Worm (Caenorhabditis elegans) whole organism, young adult: ENCODE measurements around the gene ZK550.6.

Experiments used
- B0261.1 ChIP-seq: sonication (generic microtip); optimal IDR thresholded peaks from 2 replicates; lab custom pipeline; 2016; ENCODE audit warnings: mild to moderate bottlenecking, missing genetic modification characterization, moderate library complexity, missing compliant biosample characterization
- B0336.3 ChIP-seq: fragments of 200-800 bp; sonication (Bioruptor generic); IDR thresholded peaks from 2 replicates; pipeline ENCODE4 v1.3.6; 2022; ENCODE audit warnings: missing genetic modification characterization, missing compliant biosample characterization
- C06A6.2 ChIP-seq: fragments of 200-800 bp; sonication (Bioruptor generic); conservative IDR thresholded peaks from 2 replicates; pipeline ENCODE4 v1.3.6; 2022; ENCODE audit warnings: missing genetic modification characterization, missing compliant biosample characterization
- F33H1.4 ChIP-seq: fragments of 200-800 bp; sonication (Bioruptor generic); IDR thresholded peaks from 2 replicates; pipeline ENCODE4 v1.3.6; 2022; ENCODE audit warnings: missing genetic modification reagents, missing genetic modification characterization, missing compliant biosample characterization
- F49E8.2 ChIP-seq: sonication (generic microtip); optimal IDR thresholded peaks from 3 replicates; lab custom pipeline; 2017; ENCODE audit warnings: missing genetic modification characterization, mild to moderate bottlenecking, missing compliant biosample characterization, antibody characterized with exemption, moderate library complexity; ENCODE audit not compliant: insufficient read depth
- F52B5.7 ChIP-seq: sonication (generic microtip); optimal IDR thresholded peaks from 2 replicates; lab custom pipeline; 2016; ENCODE audit warnings: mild to moderate bottlenecking, missing genetic modification characterization, missing compliant biosample characterization
- F57A8.1 ChIP-seq: fragments of 200-800 bp; sonication (Bioruptor generic); optimal IDR thresholded peaks from 2 replicates; lab custom pipeline; 2018; ENCODE audit warnings: mild to moderate bottlenecking, missing genetic modification characterization, moderate library complexity, missing compliant biosample characterization
- K11D2.4 ChIP-seq: fragments of 200-800 bp; sonication (Bioruptor generic); IDR thresholded peaks from 2 replicates; pipeline ENCODE4 v1.3.6; 2022; ENCODE audit warnings: missing genetic modification reagents, missing genetic modification characterization, missing compliant biosample characterization
- T07F8.4 ChIP-seq: sonication (generic microtip); optimal IDR thresholded peaks from 2 replicates; lab custom pipeline; 2016; ENCODE audit warnings: mild to moderate bottlenecking, missing genetic modification characterization, moderate library complexity, missing compliant biosample characterization
- Y53G8AR.9 ChIP-seq: fragments of 200-800 bp; sonication (Bioruptor generic); conservative IDR thresholded peaks from 2 replicates; pipeline ENCODE4 v1.3.6; 2022; ENCODE audit warnings: missing genetic modification reagents, missing genetic modification characterization, missing compliant biosample characterization
- Y56A3A.18 ChIP-seq: fragments of 200-800 bp; sonication (Bioruptor generic); IDR thresholded peaks from 2 replicates; pipeline ENCODE4 v1.3.6; 2022; ENCODE audit warnings: missing genetic modification reagents, missing genetic modification characterization, missing compliant biosample characterization
- Y67H2A.10 ChIP-seq: fragments of 200-800 bp; sonication (Bioruptor generic); conservative IDR thresholded peaks from 2 replicates; pipeline ENCODE4 v1.3.6; 2022; ENCODE audit warnings: missing genetic modification reagents, missing genetic modification characterization, missing compliant biosample characterization
- Y95B8A.8 ChIP-seq: fragments of 200-800 bp; sonication (Bioruptor generic); IDR thresholded peaks from 2 replicates; pipeline ENCODE4 v1.3.6; 2022; ENCODE audit warnings: missing genetic modification reagents, missing genetic modification characterization, missing compliant biosample characterization
- attf-6 ChIP-seq: fragments of 200-800 bp; sonication (Bioruptor generic); IDR thresholded peaks from 2 replicates; pipeline ENCODE4 v1.3.6; 2022; ENCODE audit warnings: missing genetic modification reagents, missing genetic modification characterization, missing compliant biosample characterization
- cebp-1 ChIP-seq, 2 experiments: fragments of 200-800 bp in 1 of 2; sonication (Bioruptor generic) in 1 of 2; sonication (generic microtip) in 1 of 2; IDR thresholded peaks in 1 of 2; optimal IDR thresholded peaks in 1 of 2; 2 replicates each; pipeline versions ENCODE4 v1.3.6 to Lab custom; 2017 to 2022; ENCODE audit warnings: missing compliant biosample characterization in 2 of 2, missing genetic modification characterization in 2 of 2, mild to moderate bottlenecking in 1 of 2, missing genetic modification reagents in 1 of 2, moderate library complexity in 1 of 2
- ceh-27 ChIP-seq: fragments of 200-800 bp; sonication (Bioruptor generic); optimal IDR thresholded peaks from 2 replicates; lab custom pipeline; 2018; ENCODE audit warnings: mild to moderate bottlenecking, missing genetic modification characterization, moderate library complexity, missing compliant biosample characterization
- ceh-79 ChIP-seq: sonication (generic microtip); optimal IDR thresholded peaks from 2 replicates; lab custom pipeline; 2017; ENCODE audit warnings: mild to moderate bottlenecking, missing genetic modification characterization, missing compliant biosample characterization
- ceh-91 ChIP-seq: fragments of 200-800 bp; sonication (Bioruptor generic); IDR thresholded peaks from 2 replicates; pipeline ENCODE4 v1.3.6; 2022; ENCODE audit warnings: missing genetic modification reagents, missing genetic modification characterization, missing compliant biosample characterization
- dox-1 ChIP-seq: fragments of 200-800 bp; sonication (Bioruptor generic); IDR thresholded peaks from 2 replicates; pipeline ENCODE4 v1.3.6; 2022; ENCODE audit warnings: missing genetic modification reagents, missing genetic modification characterization, missing compliant biosample characterization
- fkh-3 ChIP-seq: sonication (generic microtip); optimal IDR thresholded peaks from 2 replicates; lab custom pipeline; 2016; ENCODE audit warnings: mild to moderate bottlenecking, missing genetic modification characterization, missing compliant biosample characterization
- him-1 ChIP-seq: sonication (generic microtip); optimal IDR thresholded peaks from 2 replicates; lab custom pipeline; 2016; ENCODE audit warnings: missing genotype, missing genetic modification reagents, missing genetic modification characterization, missing compliant biosample characterization
- hsf-1 ChIP-seq: fragments of 200-800 bp; sonication (Bioruptor generic); IDR thresholded peaks from 2 replicates; pipeline ENCODE4 v1.3.6; 2022; ENCODE audit warnings: missing genetic modification reagents, missing genetic modification characterization, missing compliant biosample characterization
- lag-1 ChIP-seq: fragments of 200-800 bp; sonication (Bioruptor generic); IDR thresholded peaks from 2 replicates; pipeline ENCODE4 v1.3.6; 2022; ENCODE audit warnings: missing genetic modification reagents, missing genetic modification characterization, missing compliant biosample characterization
- lin-26 ChIP-seq: fragments of 200-800 bp; sonication (Bioruptor generic); IDR thresholded peaks from 2 replicates; pipeline ENCODE4 v1.3.6; 2022; ENCODE audit warnings: missing genetic modification reagents, missing genetic modification characterization, missing compliant biosample characterization
- lin-35 ChIP-seq, 3 experiments: fragments of 150-350 bp in 2 of 3; sonication (generic microtip) in 1 of 3; optimal IDR thresholded peaks; 2 replicates each; lab custom pipeline; 2014 to 2018; ENCODE audit warnings: missing biosample characterization in 3 of 3, missing genetic modification characterization in 3 of 3, missing genetic modification reagents in 3 of 3
- lin-54 ChIP-seq: fragments of 200-800 bp; sonication (Bioruptor generic); optimal IDR thresholded peaks from 2 replicates; lab custom pipeline; 2018; ENCODE audit warnings: mild to moderate bottlenecking, missing genetic modification characterization, missing compliant biosample characterization
- lir-1 ChIP-seq: fragments of 200-800 bp; sonication (Bioruptor generic); conservative IDR thresholded peaks from 2 replicates; pipeline ENCODE4 v1.3.6; 2022; ENCODE audit warnings: missing genetic modification reagents, missing genetic modification characterization, missing compliant biosample characterization
- lsl-1 ChIP-seq: fragments of 200-800 bp; sonication (Bioruptor generic); optimal IDR thresholded peaks from 2 replicates; lab custom pipeline; 2018; ENCODE audit warnings: mild to moderate bottlenecking, missing genetic modification characterization, moderate library complexity, missing compliant biosample characterization
- madf-10 ChIP-seq: sonication (generic microtip); optimal IDR thresholded peaks from 2 replicates; lab custom pipeline; 2016; ENCODE audit warnings: mild to moderate bottlenecking, missing genetic modification characterization, missing compliant biosample characterization
- madf-3 ChIP-seq: fragments of 200-800 bp; sonication (Bioruptor generic); IDR thresholded peaks from 2 replicates; pipeline ENCODE4 v1.3.6; 2022; ENCODE audit warnings: missing genetic modification reagents, missing genetic modification characterization, missing compliant biosample characterization
- madf-6 ChIP-seq: fragments of 200-800 bp; sonication (Bioruptor generic); IDR thresholded peaks from 2 replicates; pipeline ENCODE4 v1.3.6; 2022; ENCODE audit warnings: missing genetic modification reagents, missing genetic modification characterization, missing compliant biosample characterization
- mcd-1 ChIP-seq: fragments of 200-800 bp; sonication (Bioruptor generic); IDR thresholded peaks from 2 replicates; pipeline ENCODE4 v1.3.6; 2022; ENCODE audit warnings: missing genetic modification reagents, missing genetic modification characterization, missing compliant biosample characterization
- mel-28 ChIP-seq: sonication (generic microtip); optimal IDR thresholded peaks from 2 replicates; lab custom pipeline; 2016; ENCODE audit warnings: borderline replicate concordance, mild to moderate bottlenecking, missing genetic modification characterization, missing compliant biosample characterization
- mes-4 ChIP-seq: sonication (generic microtip); optimal IDR thresholded peaks from 2 replicates; lab custom pipeline; 2016; ENCODE audit warnings: missing genotype, missing genetic modification characterization, missing compliant biosample characterization
- nfya-2 ChIP-seq: fragments of 200-800 bp; sonication (Bioruptor generic); IDR thresholded peaks from 2 replicates; pipeline ENCODE4 v1.3.6; 2022; ENCODE audit warnings: missing genetic modification reagents, missing genetic modification characterization, missing compliant biosample characterization
- nfyb-1 ChIP-seq: fragments of 200-800 bp; sonication (Bioruptor generic); IDR thresholded peaks from 2 replicates; pipeline ENCODE4 v1.3.6; 2022; ENCODE audit warnings: missing genetic modification reagents, missing genetic modification characterization, missing compliant biosample characterization
- nhr-120 ChIP-seq: fragments of 200-800 bp; sonication (Bioruptor generic); IDR thresholded peaks from 2 replicates; pipeline ENCODE4 v1.3.6; 2022; ENCODE audit warnings: missing genetic modification characterization, missing compliant biosample characterization
- nhr-179 ChIP-seq: sonication (generic microtip); optimal IDR thresholded peaks from 2 replicates; lab custom pipeline; 2016; ENCODE audit warnings: mild to moderate bottlenecking, missing genetic modification characterization, missing compliant biosample characterization
- rcor-1 ChIP-seq: fragments of 200-800 bp; sonication (Bioruptor generic); IDR thresholded peaks from 2 replicates; pipeline ENCODE4 v1.3.6; 2022; ENCODE audit warnings: missing genetic modification reagents, missing genetic modification characterization, missing compliant biosample characterization
- rpc-1 ChIP-seq, 2 experiments: fragments of 150-350 bp in 1 of 2; sonication (generic microtip) in 1 of 2; optimal IDR thresholded peaks; 2 replicates each; lab custom pipeline; 2014 to 2018; ENCODE audit warnings: missing biosample characterization in 1 of 2, missing genetic modification characterization in 1 of 2, missing genetic modification reagents in 1 of 2, missing genotype in 1 of 2
- sdz-38 ChIP-seq: sonication (generic microtip); optimal IDR thresholded peaks from 2 replicates; lab custom pipeline; 2016; ENCODE audit warnings: missing genotype, missing genetic modification characterization, missing compliant biosample characterization
- snpc-3.4 ChIP-seq: sonication (generic microtip); optimal IDR thresholded peaks from 2 replicates; lab custom pipeline; 2017; ENCODE audit warnings: missing genetic modification characterization, mild to moderate bottlenecking, missing compliant biosample characterization, antibody characterized with exemption, moderate library complexity, missing genotype, missing genetic modification reagents
- tbp1 ChIP-seq: fragments of 200-800 bp; sonication (Bioruptor generic); optimal IDR thresholded peaks from 2 replicates; lab custom pipeline; 2018; ENCODE audit warnings: mild to moderate bottlenecking, missing genetic modification characterization, missing compliant biosample characterization
- xnd-1 ChIP-seq: sonication (generic microtip); optimal IDR thresholded peaks from 2 replicates; lab custom pipeline; 2016; ENCODE audit warnings: missing genotype, missing genetic modification reagents, missing genetic modification characterization, missing compliant biosample characterization
- zim-3 ChIP-seq: sonication (generic microtip); optimal IDR thresholded peaks from 2 replicates; lab custom pipeline; 2017; ENCODE audit warnings: mild to moderate bottlenecking, missing genetic modification characterization, moderate library complexity, missing compliant biosample characterization
- ztf-25 ChIP-seq: fragments of 200-800 bp; sonication (Bioruptor generic); IDR thresholded peaks from 2 replicates; pipeline ENCODE4 v1.3.6; 2022; ENCODE audit warnings: missing genetic modification reagents, missing genetic modification characterization, missing compliant biosample characterization
- ztf-3 ChIP-seq: fragments of 200-800 bp; sonication (Bioruptor generic); optimal IDR thresholded peaks from 2 replicates; lab custom pipeline; 2018; ENCODE audit warnings: mild to moderate bottlenecking, missing genetic modification characterization, missing compliant biosample characterization

The ZK550.6 gene

ce11 chrIV:17273602-17274110, 11.4 kb upstream of the ZK550.6 start, which contains the start of gene gln-5 (continued):
- TF ChIP-seq lsl-1 (GFP tag; lab: Kevin White, UChicago) (peak; percentile 71), B0261.1 (tag; lab: Kevin White, UChicago) (no peak), C06A6.2 (no peak), snpc-3.4 (tag; lab: Kevin White, UChicago) (peak; percentile 82), tbp1 (GFP tag; lab: Kevin White, UChicago) (peak; percentile 42), dox-1 (GFP tag; lab: Robert Waterston, UW) (peak; percentile 81), F33H1.4 (GFP tag; lab: Robert Waterston, UW) (peak; percentile 74), madf-6 (GFP tag; lab: Robert Waterston, UW) (peak; percentile 98), K11D2.4 (no peak), B0336.3 (peak; percentile 37; the same call in 1 of the 2 replicates), mel-28 (tag; lab: Kevin White, UChicago) (no peak), T07F8.4 (tag; lab: Kevin White, UChicago) (no peak), ceh-91 (GFP tag; lab: Robert Waterston, UW) (peak; percentile 94), mes-4 (tag; lab: Kevin White, UChicago) (no peak), lir-1 (GFP tag; lab: Robert Waterston, UW) (no peak; the same call in 1 of the 2 replicates), madf-3 (GFP tag; lab: Robert Waterston, UW) (peak; percentile 96), ztf-25 (GFP tag; lab: Robert Waterston, UW) (no peak), attf-6 (peak; percentile 88), lin-26 (no peak), ceh-27 (GFP tag; lab: Kevin White, UChicago) (no peak), rpc-1 (optimal IDR thresholded peaks at IDR 0.05; lab: Kevin White, UChicago) (no peak), rpc-1 (tag; optimal IDR thresholded peaks at IDR 0.05; lab: Kevin White, UChicago) (no peak), xnd-1 (tag; lab: Kevin White, UChicago) (peak; percentile 93), ceh-79 (tag; lab: Kevin White, UChicago) (no peak), Y95B8A.8 (GFP tag; lab: Robert Waterston, UW) (0 out of 2 replicates have a peak, but pooled peaks have one; percentile 66), zim-3 (tag; lab: Kevin White, UChicago) (no peak), nhr-179 (tag; lab: Kevin White, UChicago) (no peak), mcd-1 (GFP tag; lab: Robert Waterston, UW) (peak; percentile 37; the same call in 1 of the 2 replicates), F49E8.2 (tag; lab: Kevin White, UChicago) (peak; percentile 48), madf-10 (tag; lab: Kevin White, UChicago) (no peak), sdz-38 (tag; lab: Kevin White, UChicago) (no peak), lin-35 (GFP tag; optimal IDR thresholded peaks at IDR 0.05; lab: Kevin White, UChicago) (peak in 1 of 3 experiments; percentile 7), Y56A3A.18 (GFP tag; lab: Robert Waterston, UW) (no peak), rcor-1 (peak; percentile 77), cebp-1 (GFP tag; IDR thresholded peaks at IDR 0.05; lab: Robert Waterston, UW) (no peak), cebp-1 (tag; optimal IDR thresholded peaks at IDR 0.05; lab: Kevin White, UChicago) (no peak), lin-54 (GFP tag; lab: Kevin White, UChicago) (peak; percentile 79), lag-1 (GFP tag; lab: Robert Waterston, UW) (no peak), fkh-3 (tag; lab: Kevin White, UChicago) (no peak), nhr-120 (GFP tag; lab: Robert Waterston, UW) (no peak), F57A8.1 (GFP tag; lab: Kevin White, UChicago) (no peak), Y67H2A.10 (GFP tag; lab: Robert Waterston, UW) (no peak), nfya-2 (GFP tag; lab: Robert Waterston, UW) (no peak), nfyb-1 (GFP tag; lab: Robert Waterston, UW) (peak; percentile 27; the same call in 1 of the 2 replicates), him-1 (tag; lab: Kevin White, UChicago) (no peak), Y53G8AR.9 (GFP tag; lab: Robert Waterston, UW) (no peak), F52B5.7 (no peak), ztf-3 (GFP tag; lab: Kevin White, UChicago) (no peak), hsf-1 (GFP tag; lab: Robert Waterston, UW) (peak; percentile 95)
